Worm (Caenorhabditis elegans): ENCODE data around the gene drd-50.

ce11 chrIV:4114526-4114925 is 3.0 kb upstream of the drd-50 start, which contains the start of gene F49F1.15:
- TF ChIP-seq F55B11.4 (tag; optimal IDR thresholded peaks at IDR 0.05; ENCODE audit: borderline replicate concordance, insufficient read depth) (no peak), xnd-1 (tag; optimal IDR thresholded peaks at IDR 0.05) (no peak), sptf-2 (GFP tag; optimal IDR thresholded peaks at IDR 0.05) (no peak), efl-1 (GFP tag; optimal IDR thresholded peaks at IDR 0.05) (no peak), chd-7 (tag; optimal IDR thresholded peaks at IDR 0.05) (no peak), lsl-1 (GFP tag; optimal IDR thresholded peaks at IDR 0.05) (no peak)
